Worm (Caenorhabditis elegans): ENCODE results near the gene F47B8.1.

DNA sequence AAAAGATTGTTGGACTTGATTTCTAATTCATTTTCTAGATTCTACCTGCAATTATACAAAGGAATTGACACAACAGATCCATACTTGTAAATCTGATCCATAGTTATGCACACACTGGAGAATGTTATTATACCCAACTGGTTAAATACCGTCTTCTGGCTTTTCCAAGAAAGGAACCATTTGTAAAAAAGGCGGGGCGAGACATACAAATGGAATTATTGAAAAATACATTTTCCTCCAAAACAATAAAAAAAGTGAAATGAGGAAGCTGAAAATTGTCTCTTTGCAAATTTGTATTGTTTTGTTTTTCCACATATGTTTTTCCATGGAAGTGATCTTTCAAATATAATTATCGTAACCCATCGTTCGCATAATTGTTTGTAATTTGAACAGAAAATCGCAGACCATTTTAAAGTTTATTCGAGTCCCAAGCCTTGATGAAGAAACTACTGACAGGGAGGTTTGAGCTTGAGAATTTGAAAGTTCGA lies 31.9 kb downstream of the F47B8.1 start, which contains the start of the genes srt-74 and F40G12.9:
- TF ChIP-seq pha-4 (tag; optimal IDR thresholded peaks at IDR 0.05) (no peak), hlh-1 (tag; optimal IDR thresholded peaks at IDR 0.05) (no peak), unc-39 (tag; optimal IDR thresholded peaks at IDR 0.05) (no peak), nhr-28 (tag; optimal IDR thresholded peaks at IDR 0.05) (no peak), lin-13 (tag; optimal IDR thresholded peaks at IDR 0.05) (no peak)

All from whole organism, mixed stage, embryonic.